Worm (Caenorhabditis elegans) whole organism, early embryonic: ENCODE data around the gene shpk-1.

Experiments
- B0310.2 ChIP-seq: sonication (generic microtip); optimal IDR thresholded peaks from 2 replicates; lab custom pipeline; 2016; ENCODE audit warnings: mild to moderate bottlenecking, missing genetic modification characterization, missing compliant biosample characterization
- F13C5.2 ChIP-seq: sonication (generic microtip); optimal IDR thresholded peaks from 2 replicates; lab custom pipeline; 2017; ENCODE audit warnings: mild to moderate bottlenecking, missing genetic modification characterization, inconsistent platforms, missing compliant biosample characterization
- ama-1 ChIP-seq: fragments of 150-350 bp; optimal IDR thresholded peaks from 2 replicates; lab custom pipeline; 2014
- ceh-13 ChIP-seq: fragments of 200-800 bp; sonication (Bioruptor generic); optimal IDR thresholded peaks from 2 replicates; lab custom pipeline; 2018; ENCODE audit warnings: mild to moderate bottlenecking, missing genetic modification characterization, missing compliant biosample characterization
- ceh-36 ChIP-seq: sonication (generic microtip); optimal IDR thresholded peaks from 2 replicates; lab custom pipeline; 2016; ENCODE audit warnings: missing genetic modification characterization, inconsistent platforms, missing compliant biosample characterization
- ets-7 ChIP-seq: sonication (generic microtip); optimal IDR thresholded peaks from 2 replicates; lab custom pipeline; 2016; ENCODE audit warnings: missing genotype, missing genetic modification characterization, missing compliant biosample characterization
- flt-1 ChIP-seq: fragments of 200-800 bp; sonication (Bioruptor generic); IDR thresholded peaks from 2 replicates; pipeline ENCODE4 v1.3.6; 2022; ENCODE audit warnings: missing genetic modification characterization, missing compliant biosample characterization

DNA sequence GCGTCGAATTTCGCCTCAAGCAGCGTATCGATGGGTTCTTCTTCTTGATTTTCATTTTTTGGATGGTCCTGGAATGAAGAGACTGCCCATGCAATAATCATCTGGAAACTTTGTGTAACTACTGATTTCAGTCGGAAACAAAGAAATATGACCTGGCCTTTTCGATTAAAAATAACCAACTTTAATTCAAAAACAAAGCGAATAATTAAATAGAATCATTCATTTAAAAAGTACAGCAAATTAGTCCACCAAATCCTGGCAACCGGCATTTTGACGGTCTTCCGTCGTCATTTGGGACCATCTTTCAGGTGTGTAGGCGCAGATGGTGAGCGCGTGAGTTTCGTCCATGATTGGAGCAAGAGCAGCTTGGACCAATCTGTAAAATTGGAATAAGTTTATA is 33.8 kb downstream of the shpk-1 start, which contains the start of gene acbp-5:
- TF ChIP-seq ceh-36 (tag; lab: Kevin White, UChicago) (no peak), ama-1 (lab: Kevin White, UChicago) (no peak), flt-1 (GFP tag; lab: Robert Waterston, UW) (no peak), ets-7 (tag; lab: Kevin White, UChicago) (no peak), ceh-13 (no peak), F13C5.2 (no peak), B0310.2 (tag; lab: Kevin White, UChicago) (no peak)
